Worm (Caenorhabditis elegans) whole organism, L2 larva: Measurements from ENCODE around the gene tag-278.

Experiments
- R02D3.7 ChIP-seq: fragments of 150-350 bp; optimal IDR thresholded peaks from 2 replicates; lab custom pipeline; 2014; ENCODE audit warnings: missing biosample characterization, missing genetic modification characterization
- ZK546.5 ChIP-seq: sonication (generic microtip); optimal IDR thresholded peaks from 2 replicates; lab custom pipeline; 2017; ENCODE audit warnings: missing biosample characterization, missing genetic modification characterization
- aly-2 ChIP-seq: fragments of 150-350 bp; optimal IDR thresholded peaks from 2 replicates; lab custom pipeline; 2014; ENCODE audit warnings: missing biosample characterization, missing genetic modification characterization
- ceh-82 ChIP-seq: fragments of 150-350 bp; optimal IDR thresholded peaks from 2 replicates; lab custom pipeline; 2014; ENCODE audit warnings: missing biosample characterization, missing genetic modification characterization
- fos-1 ChIP-seq: fragments of 150-350 bp; optimal IDR thresholded peaks from 2 replicates; lab custom pipeline; 2014; ENCODE audit warnings: missing biosample characterization, missing genetic modification characterization
- lin-11 ChIP-seq: fragments of 150-350 bp; sonication (generic microtip); optimal IDR thresholded peaks from 2 replicates; lab custom pipeline; 2014; ENCODE audit warnings: missing biosample characterization, missing genetic modification characterization, inconsistent platforms, mixed read lengths
- lin-13 ChIP-seq: fragments of 150-350 bp; optimal IDR thresholded peaks from 2 replicates; lab custom pipeline; 2014; ENCODE audit warnings: missing biosample characterization, missing genetic modification reagents, missing genetic modification characterization
- nhr-11 ChIP-seq: fragments of 150-350 bp; optimal IDR thresholded peaks from 2 replicates; lab custom pipeline; 2014; ENCODE audit warnings: missing biosample characterization, missing genetic modification characterization
- unc-39 ChIP-seq: fragments of 150-350 bp; optimal IDR thresholded peaks from 2 replicates; lab custom pipeline; 2014; ENCODE audit warnings: missing biosample characterization, missing genetic modification characterization
- zag-1 ChIP-seq: fragments of 150-350 bp; optimal IDR thresholded peaks from 2 replicates; lab custom pipeline; 2014; ENCODE audit warnings: missing biosample characterization, missing genetic modification characterization
- ztf-11 ChIP-seq: sonication (generic microtip); optimal IDR thresholded peaks from 2 replicates; lab custom pipeline; 2017; ENCODE audit warnings: missing biosample characterization, missing genetic modification characterization

- TF ChIP-seq lin-13 (GFP tag; lab: Kevin White, UChicago) (no peak), aly-2 (tag; lab: Kevin White, UChicago) (no peak), ceh-82 (no peak), ztf-11 (tag; lab: Kevin White, UChicago) (no peak), lin-11 (tag; lab: Kevin White, UChicago) (no peak), R02D3.7 (tag; lab: Kevin White, UChicago) (no peak), ZK546.5 (no peak), nhr-11 (tag; lab: Kevin White, UChicago) (no peak), unc-39 (tag; lab: Kevin White, UChicago) (no peak), zag-1 (tag; lab: Kevin White, UChicago) (no peak), fos-1 (no peak)
These were observed 22.6 kb upstream of the tag-278 start for ce11 chrX:3711581-3712101.
